Worm (Caenorhabditis elegans) whole organism, L3 larva: ENCODE measurements around the gene hlb-1.

Experiments
- ceh-16 ChIP-seq: sonication (generic microtip); optimal IDR thresholded peaks from 2 replicates; lab custom pipeline; 2017; ENCODE audit warnings: missing biosample characterization, missing genetic modification characterization
- daf-12 ChIP-seq: fragments of 150-350 bp; optimal IDR thresholded peaks from 2 replicates; lab custom pipeline; 2014; ENCODE audit warnings: missing biosample characterization, missing genetic modification reagents, missing genetic modification characterization
- elt-2 ChIP-seq: sonication (generic microtip); optimal IDR thresholded peaks from 2 replicates; lab custom pipeline; 2016; ENCODE audit warnings: missing genetic modification reagents, mild to moderate bottlenecking, missing genetic modification characterization, missing compliant biosample characterization
- elt-3 ChIP-seq, 3 experiments: fragments of 150-350 bp in 1 of 3; sonication (generic microtip) in 2 of 3; optimal IDR thresholded peaks; 2 replicates in 2 of 3; 4 replicates in 1 of 3; lab custom pipeline; 2014 to 2017; ENCODE audit warnings: missing biosample characterization in 3 of 3, missing genetic modification characterization in 3 of 3
- fkh-10 ChIP-seq: sonication (generic microtip); optimal IDR thresholded peaks from 2 replicates; lab custom pipeline; 2017; ENCODE audit warnings: missing biosample characterization, missing genetic modification reagents, missing genetic modification characterization
- fos-1 ChIP-seq: fragments of 150-350 bp; optimal IDR thresholded peaks from 2 replicates; lab custom pipeline; 2014; ENCODE audit warnings: missing biosample characterization, missing genetic modification characterization
- lin-39 ChIP-seq: fragments of 150-350 bp; optimal IDR thresholded peaks from 2 replicates; lab custom pipeline; 2018; ENCODE audit warnings: missing biosample characterization, missing genetic modification reagents, missing genetic modification characterization
- lsy-12 ChIP-seq: sonication (generic microtip); optimal IDR thresholded peaks from 2 replicates; lab custom pipeline; 2016; ENCODE audit warnings: mild to moderate bottlenecking, missing genetic modification characterization, missing compliant biosample characterization
- nhr-11 ChIP-seq: fragments of 150-350 bp; optimal IDR thresholded peaks from 2 replicates; lab custom pipeline; 2014; ENCODE audit warnings: missing biosample characterization, missing genetic modification characterization
- nhr-25 ChIP-seq: sonication (generic microtip); optimal IDR thresholded peaks from 2 replicates; lab custom pipeline; 2017; ENCODE audit warnings: missing biosample characterization, missing genetic modification characterization
- nhr-76 ChIP-seq: fragments of 150-350 bp; sonication (generic microtip); optimal IDR thresholded peaks from 5 replicates; lab custom pipeline; 2014; ENCODE audit warnings: missing biosample characterization, missing genetic modification characterization
- pha-4 ChIP-seq: fragments of 150-350 bp; optimal IDR thresholded peaks from 2 replicates; lab custom pipeline; 2014; ENCODE audit warnings: missing biosample characterization, missing genetic modification reagents, missing genetic modification characterization
- tbx-2 ChIP-seq: sonication (generic microtip); optimal IDR thresholded peaks from 2 replicates; lab custom pipeline; 2016; ENCODE audit warnings: mild to moderate bottlenecking, missing genetic modification characterization, missing compliant biosample characterization
- ztf-4 ChIP-seq: fragments of 150-350 bp; optimal IDR thresholded peaks from 2 replicates; lab custom pipeline; 2014; ENCODE audit warnings: missing biosample characterization, missing genetic modification characterization

DNA sequence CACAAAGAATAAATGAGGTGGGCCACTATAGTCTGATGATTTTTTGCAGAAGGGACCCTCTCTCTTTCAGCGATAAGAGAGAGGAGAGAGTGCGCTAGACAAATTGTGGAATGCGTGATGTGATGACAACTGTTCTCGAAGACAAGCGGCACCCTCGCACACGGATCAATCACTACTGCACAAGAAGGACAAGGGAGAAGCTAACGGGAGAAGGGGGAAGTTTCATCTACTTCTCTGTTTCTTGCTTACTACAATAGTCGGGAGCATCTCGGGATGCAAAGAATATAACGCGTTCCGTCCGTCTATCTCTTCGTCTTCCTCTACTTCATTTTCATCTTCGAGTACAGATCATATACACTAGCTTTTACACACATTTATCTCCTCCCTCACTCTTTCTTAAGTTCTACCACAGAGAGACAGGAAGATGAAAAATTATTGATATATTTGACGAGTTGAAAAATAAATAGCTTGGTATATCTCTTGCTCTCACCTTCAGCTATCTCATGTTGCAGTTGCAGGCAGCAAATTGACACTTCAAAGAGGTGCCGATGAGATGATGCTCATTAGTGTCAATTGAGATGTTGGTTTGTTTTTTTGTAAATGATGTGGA is 9.1 kb downstream of the hlb-1 start:
- TF ChIP-seq lin-39: no peak
- no peak for TF ChIP-seq fkh-10 (GFP tag; lab: Kevin White, UChicago)
- TF ChIP-seq ceh-16 (tag; lab: Kevin White, UChicago): no peak
- TF ChIP-seq nhr-11 (tag; lab: Kevin White, UChicago): no peak
- TF ChIP-seq daf-12 (tag; lab: Kevin White, UChicago): no peak
- no peak for TF ChIP-seq tbx-2 (tag; lab: Kevin White, UChicago)
- no peak for TF ChIP-seq fos-1 (tag; lab: Kevin White, UChicago)
- TF ChIP-seq lsy-12 (tag; lab: Kevin White, UChicago): no peak
- no peak for TF ChIP-seq ztf-4 (tag; lab: Kevin White, UChicago)
- TF ChIP-seq pha-4 (tag; lab: Kevin White, UChicago): no peak
- TF ChIP-seq nhr-25 (tag; lab: Kevin White, UChicago): no peak
- no peak for TF ChIP-seq elt-2 (tag; lab: Kevin White, UChicago)
- no peak for TF ChIP-seq elt-3 (tag; optimal IDR thresholded peaks at IDR 0.05; lab: Kevin White, UChicago)
- no peak for TF ChIP-seq nhr-76
